Worm (Caenorhabditis elegans): ENCODE data around the gene sphr-1.

Gene sphr-1

ce11 chrV:9224377-9224776, 33.0 kb downstream of the sphr-1 start:
- TF ChIP-seq ref-1 (GFP tag; conservative IDR thresholded peaks at IDR 0.05) (no peak), tab-1 (GFP tag; IDR thresholded peaks at IDR 0.05) (no peak)

ce11 chrV:9224981-9225380, 33.6 kb downstream of the sphr-1 start:
- TF ChIP-seq cog-1 (tag; optimal IDR thresholded peaks at IDR 0.05) (no peak), T22C8.4 (GFP tag; IDR thresholded peaks at IDR 0.05) (no peak), klf-2 (GFP tag; conservative IDR thresholded peaks at IDR 0.05) (no peak), ztf-29 (GFP tag; IDR thresholded peaks at IDR 0.05) (no peak), ref-1 (GFP tag; conservative IDR thresholded peaks at IDR 0.05) (no peak), flt-1 (GFP tag; IDR thresholded peaks at IDR 0.05) (no peak), tab-1 (GFP tag; IDR thresholded peaks at IDR 0.05) (no peak), med-1 (GFP tag; optimal IDR thresholded peaks at IDR 0.05; ENCODE audit: insufficient read depth) (no peak), ztf-23 (GFP tag; IDR thresholded peaks at IDR 0.05) (no peak)

- no peak for TF ChIP-seq klf-2 (GFP tag; conservative IDR thresholded peaks at IDR 0.05)
- TF ChIP-seq cog-1 (tag; optimal IDR thresholded peaks at IDR 0.05) = no peak
- TF ChIP-seq tab-1 (GFP tag; IDR thresholded peaks at IDR 0.05) = no peak
- TF ChIP-seq T22C8.4 (GFP tag; IDR thresholded peaks at IDR 0.05) = no peak
These were observed 34.3 kb downstream of the sphr-1 start, which contains the start of gene F07C3.2 for ce11 chrV:9225675-9226144. Gene F07C3.2, plus strand, starts transcription at chrV:9226094.

ce11 chrV:9232296-9232695, 40.9 kb downstream of the sphr-1 start, which contains the start of gene F07C3.3:
Gene F07C3.3, minus strand, starts transcription at chrV:9232396.
- TF ChIP-seq cog-1 (tag; optimal IDR thresholded peaks at IDR 0.05) (no peak), flt-1 (GFP tag; IDR thresholded peaks at IDR 0.05) (no peak), ztf-29 (GFP tag; IDR thresholded peaks at IDR 0.05) (no peak), ztf-23 (GFP tag; IDR thresholded peaks at IDR 0.05) (no peak), med-1 (GFP tag; optimal IDR thresholded peaks at IDR 0.05; ENCODE audit: insufficient read depth) (no peak), klf-2 (GFP tag; conservative IDR thresholded peaks at IDR 0.05) (no peak), tab-1 (GFP tag; IDR thresholded peaks at IDR 0.05) (no peak), ref-1 (GFP tag; conservative IDR thresholded peaks at IDR 0.05) (no peak), T22C8.4 (GFP tag; IDR thresholded peaks at IDR 0.05) (no peak)

- TF ChIP-seq ztf-29 (GFP tag; IDR thresholded peaks at IDR 0.05) = no peak
- TF ChIP-seq cog-1 (tag; optimal IDR thresholded peaks at IDR 0.05) = no peak
- no peak for TF ChIP-seq klf-2 (GFP tag; conservative IDR thresholded peaks at IDR 0.05)
- no peak for TF ChIP-seq flt-1 (GFP tag; IDR thresholded peaks at IDR 0.05)
- no peak for TF ChIP-seq ref-1 (GFP tag; conservative IDR thresholded peaks at IDR 0.05)
- TF ChIP-seq ztf-23 (GFP tag; IDR thresholded peaks at IDR 0.05) = no peak
- TF ChIP-seq tab-1 (GFP tag; IDR thresholded peaks at IDR 0.05) = no peak
- TF ChIP-seq T22C8.4 (GFP tag; IDR thresholded peaks at IDR 0.05) = no peak
- no peak for TF ChIP-seq med-1 (GFP tag; optimal IDR thresholded peaks at IDR 0.05; ENCODE audit: insufficient read depth)
These were observed 52.0 kb downstream of the sphr-1 start, which contains the start of gene glo-4 for ce11 chrV:9243171-9243996. Gene glo-4, minus strand, starts transcription at chrV:9243221.

All from whole organism, midembryonic.